Worm (Caenorhabditis elegans): Measurements from ENCODE around the gene C15B12.9.

The C15B12.9 gene

ce11 chrX:6468499-6468898 is at the start of gene C15B12.9:
TSS of gene C15B12.9 (plus strand) at chrX:6468799.
- TF ChIP-seq C34B4.2 (tag; optimal IDR thresholded peaks at IDR 0.05), result no peak
- no peak for TF ChIP-seq dpl-1 (GFP tag; optimal IDR thresholded peaks at IDR 0.05)
- TF ChIP-seq nhr-47 (tag; optimal IDR thresholded peaks at IDR 0.05), result no peak
- no peak for TF ChIP-seq sptf-1 (tag; optimal IDR thresholded peaks at IDR 0.05)
- TF ChIP-seq xbp-1 (tag; optimal IDR thresholded peaks at IDR 0.05), result no peak
- no peak for TF ChIP-seq nhr-85 (tag)
- TF ChIP-seq lin-39 (tag; optimal IDR thresholded peaks at IDR 0.05), result no peak
- TF ChIP-seq efl-3 (GFP tag; optimal IDR thresholded peaks at IDR 0.05), result no peak
- no peak for TF ChIP-seq ces-1 (GFP tag; optimal IDR thresholded peaks at IDR 0.05)
- no peak for TF ChIP-seq nhr-84 (tag; optimal IDR thresholded peaks at IDR 0.05)
- no peak for TF ChIP-seq lin-15B (tag; optimal IDR thresholded peaks at IDR 0.05)
- TF ChIP-seq F16B12.6 (tag; optimal IDR thresholded peaks at IDR 0.05), result no peak
- TF ChIP-seq zip-4 (GFP tag; optimal IDR thresholded peaks at IDR 0.05), result no peak
- no peak for TF ChIP-seq pqm-1 (tag; optimal IDR thresholded peaks at IDR 0.05)
- no peak for TF ChIP-seq nhr-11 (tag; optimal IDR thresholded peaks at IDR 0.05)
- no peak for TF ChIP-seq ceh-63 (GFP tag; optimal IDR thresholded peaks at IDR 0.05)
- no peak for TF ChIP-seq zag-1 (tag; optimal IDR thresholded peaks at IDR 0.05)
- no peak for TF ChIP-seq hlh-4 (tag; optimal IDR thresholded peaks at IDR 0.05)

- no peak for TF ChIP-seq unc-62 (GFP tag; optimal IDR thresholded peaks at IDR 0.05)
- no peak for TF ChIP-seq ceh-90 (tag; optimal IDR thresholded peaks at IDR 0.05)
- no peak for TF ChIP-seq zip-4 (GFP tag; optimal IDR thresholded peaks at IDR 0.05)
- TF ChIP-seq pag-3 (tag; optimal IDR thresholded peaks at IDR 0.05; ENCODE audit: borderline replicate concordance, insufficient read depth), result no peak
- TF ChIP-seq C34B4.2 (tag; optimal IDR thresholded peaks at IDR 0.05), result no peak
- TF ChIP-seq fkh-10 (GFP tag; optimal IDR thresholded peaks at IDR 0.05), result peak; percentile 64
- peak; percentile 48 for TF ChIP-seq lin-14 (GFP tag; optimal IDR thresholded peaks at IDR 0.05)
- TF ChIP-seq alr-1 (tag; optimal IDR thresholded peaks at IDR 0.05; ENCODE audit: borderline replicate concordance), result no peak
- TF ChIP-seq grh-1 (GFP tag; IDR thresholded peaks at IDR 0.05), result no peak
- TF ChIP-seq dsc-1 (tag; optimal IDR thresholded peaks at IDR 0.05), result peak; percentile 35
Measured at ce11 chrX:6419113-6419512, 49.5 kb upstream of the C15B12.9 start.

- TF ChIP-seq pax-3 (tag; optimal IDR thresholded peaks at IDR 0.05), result no peak
Measured at ce11 chrX:6420681-6421080, 47.9 kb upstream of the C15B12.9 start, which contains the start of gene K10C2.12. TSS of gene K10C2.12 (minus strand) at chrX:6420781.

ce11 chrX:6427147-6427546 is 41.5 kb upstream of the C15B12.9 start:
- TF ChIP-seq C16A3.4 (tag; optimal IDR thresholded peaks at IDR 0.05), result no peak
- no peak for TF ChIP-seq mef-2 (tag; optimal IDR thresholded peaks at IDR 0.05)
- no peak for TF ChIP-seq egl-13 (tag; optimal IDR thresholded peaks at IDR 0.05)
- no peak for TF ChIP-seq nhr-237 (tag; optimal IDR thresholded peaks at IDR 0.05)
- no peak for TF ChIP-seq ceh-8 (GFP tag; optimal IDR thresholded peaks at IDR 0.05)
- no peak for TF ChIP-seq aly-2 (tag; optimal IDR thresholded peaks at IDR 0.05)
- TF ChIP-seq unc-86 (tag; optimal IDR thresholded peaks at IDR 0.05), result no peak
- peak; percentile 1 for TF ChIP-seq nhr-90 (tag; optimal IDR thresholded peaks at IDR 0.05; ENCODE audit: poor library complexity)
- no peak for TF ChIP-seq grh-1 (GFP tag; IDR thresholded peaks at IDR 0.05)
- no peak for TF ChIP-seq ama-1 (optimal IDR thresholded peaks at IDR 0.05)
- no peak for TF ChIP-seq ceh-82 (tag; optimal IDR thresholded peaks at IDR 0.05)
- peak in 1 of 2 experiments; percentile 22 for TF ChIP-seq lsy-2 (tag; optimal IDR thresholded peaks at IDR 0.05)
- TF ChIP-seq fos-1 (tag; optimal IDR thresholded peaks at IDR 0.05), result no peak
- TF ChIP-seq pqm-1 (tag; optimal IDR thresholded peaks at IDR 0.05), result peak; percentile 22
- no peak for TF ChIP-seq blmp-1 (tag; optimal IDR thresholded peaks at IDR 0.05)
- TF ChIP-seq irx-1 (tag; optimal IDR thresholded peaks at IDR 0.05), result no peak
- TF ChIP-seq lin-14 (GFP tag; optimal IDR thresholded peaks at IDR 0.05), result peak; percentile 5
- TF ChIP-seq unc-62 (GFP tag; optimal IDR thresholded peaks at IDR 0.05), result no peak
- TF ChIP-seq elt-2 (tag; optimal IDR thresholded peaks at IDR 0.05), result peak; percentile 91
- no peak for TF ChIP-seq lin-39 (tag; optimal IDR thresholded peaks at IDR 0.05)
- no peak for TF ChIP-seq nhr-11 (tag; optimal IDR thresholded peaks at IDR 0.05)
- no peak for TF ChIP-seq efl-1 (optimal IDR thresholded peaks at IDR 0.05)
- no peak for TF ChIP-seq efl-1 (GFP tag; optimal IDR thresholded peaks at IDR 0.05 in 1 of 2)
- no peak for TF ChIP-seq snpc-4 (tag; optimal IDR thresholded peaks at IDR 0.05)
- TF ChIP-seq lin-13 (GFP tag; optimal IDR thresholded peaks at IDR 0.05), result no peak
- TF ChIP-seq lir-3 (tag; optimal IDR thresholded peaks at IDR 0.05; ENCODE audit: poor library complexity), result no peak
- TF ChIP-seq egl-27 (tag; optimal IDR thresholded peaks at IDR 0.05), result no peak
- no peak for TF ChIP-seq fkh-10 (GFP tag; optimal IDR thresholded peaks at IDR 0.05)
